Worm (Caenorhabditis elegans) whole organism, L4/young adult: ENCODE measurements around the gene C26D10.7.

Source experiments
- W03F9.2 ChIP-seq: fragments of 150-350 bp; optimal IDR thresholded peaks from 2 replicates; lab custom pipeline; 2014; ENCODE audit warnings: missing biosample characterization, missing genetic modification characterization
- dao-5 ChIP-seq: sonication (generic microtip); optimal IDR thresholded peaks from 2 replicates; lab custom pipeline; 2016; ENCODE audit warnings: missing genotype, missing genetic modification characterization, moderate library complexity, missing compliant biosample characterization
- him-1 ChIP-seq: sonication (generic microtip); optimal IDR thresholded peaks from 2 replicates; lab custom pipeline; 2016; ENCODE audit warnings: missing genotype, missing genetic modification reagents, missing genetic modification characterization, missing compliant biosample characterization

C26D10.7 gene

DNA sequence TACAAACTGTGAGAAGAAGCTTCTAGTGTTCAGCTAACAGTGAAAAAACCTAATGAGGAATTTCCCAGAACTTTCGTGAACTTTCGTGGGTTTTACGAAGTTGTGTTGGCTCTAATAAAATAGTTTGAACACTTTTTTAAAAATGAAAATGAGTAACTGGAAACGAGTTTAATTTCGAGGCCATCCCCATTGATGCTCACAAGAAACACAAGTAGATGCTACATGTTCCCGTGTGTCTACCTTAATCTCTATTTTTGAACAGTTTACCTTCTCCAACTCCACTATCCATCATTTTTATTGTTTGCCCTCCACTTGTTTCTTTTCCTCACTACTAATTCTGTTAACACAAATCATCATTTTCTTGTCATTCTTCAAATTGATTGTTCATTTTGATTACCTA is at the start of gene C26D10.7:
TSS of gene C26D10.7 (plus strand) at position 301 of the 400 bp plus-strand sequence.
- TF ChIP-seq him-1 (tag; lab: Kevin White, UChicago) (no peak), W03F9.2 (tag; lab: Kevin White, UChicago) (no peak), dao-5 (no peak)

DNA sequence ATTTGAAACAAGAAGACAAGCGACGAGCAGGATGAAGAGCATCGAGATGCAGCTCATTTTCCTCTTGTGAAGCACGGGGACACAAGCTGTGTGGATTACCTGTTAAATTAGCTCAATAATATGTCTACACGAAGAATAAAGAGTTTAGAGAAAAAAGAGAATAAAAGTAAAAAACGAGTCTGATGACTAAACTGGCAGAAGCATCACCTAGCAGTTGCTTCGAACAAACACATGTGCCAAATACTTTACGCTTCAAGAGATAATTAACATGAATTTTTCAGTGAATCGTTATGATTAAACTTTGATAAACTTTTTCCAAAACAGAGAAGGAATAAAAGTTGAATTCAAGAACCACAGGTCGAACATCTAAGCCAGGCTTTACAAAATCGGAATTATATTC is 38.4 kb upstream of the C26D10.7 start, which contains the start of gene nlp-55:
TSS of gene nlp-55 (minus strand) at position 101 of the 400 bp plus-strand sequence.
- TF ChIP-seq dao-5 (no peak), him-1 (tag; lab: Kevin White, UChicago) (no peak), W03F9.2 (tag; lab: Kevin White, UChicago) (no peak)

DNA sequence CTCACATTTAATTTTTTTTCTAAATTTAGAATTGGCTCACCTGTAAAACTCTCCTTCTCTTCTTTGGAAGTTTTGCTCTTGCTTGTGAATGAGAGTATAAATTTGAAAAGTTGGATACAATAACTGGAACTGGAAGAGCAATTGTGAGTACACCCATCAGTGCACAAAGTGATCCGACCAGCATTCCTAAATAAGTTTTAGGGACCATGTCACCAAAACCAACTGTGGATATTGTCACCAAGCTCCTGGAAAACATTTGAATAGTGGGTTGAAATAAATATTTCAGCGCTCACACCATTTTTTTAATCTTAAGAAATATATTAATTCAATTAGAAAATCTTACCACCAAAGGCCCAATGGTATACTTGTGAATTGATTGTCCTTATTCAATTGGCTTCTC is 25.4 kb upstream of the C26D10.7 start:
- TF ChIP-seq W03F9.2 (tag; lab: Kevin White, UChicago) (no peak), him-1 (tag; lab: Kevin White, UChicago) (no peak), dao-5 (no peak)

DNA sequence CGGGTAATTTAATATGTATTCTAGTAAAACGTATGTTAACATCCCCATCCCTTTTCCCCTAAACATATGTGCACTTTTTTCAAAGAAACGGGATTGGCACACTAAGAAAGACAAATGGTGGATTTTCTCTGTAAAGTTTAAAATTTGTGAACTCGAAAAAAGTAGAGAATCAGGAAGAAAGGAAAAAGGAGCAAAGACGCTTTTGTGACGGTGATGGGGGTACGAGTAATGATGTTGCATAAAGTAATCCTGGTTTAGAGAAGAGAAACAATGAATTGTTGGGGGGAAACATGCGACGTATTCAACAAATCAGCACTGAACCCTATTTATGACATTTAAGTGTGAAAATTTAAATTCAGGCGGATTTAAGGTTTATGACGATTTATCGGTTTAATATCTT is 22.3 kb upstream of the C26D10.7 start:
- TF ChIP-seq dao-5 (no peak), him-1 (tag; lab: Kevin White, UChicago) (no peak), W03F9.2 (tag; lab: Kevin White, UChicago) (no peak)

DNA sequence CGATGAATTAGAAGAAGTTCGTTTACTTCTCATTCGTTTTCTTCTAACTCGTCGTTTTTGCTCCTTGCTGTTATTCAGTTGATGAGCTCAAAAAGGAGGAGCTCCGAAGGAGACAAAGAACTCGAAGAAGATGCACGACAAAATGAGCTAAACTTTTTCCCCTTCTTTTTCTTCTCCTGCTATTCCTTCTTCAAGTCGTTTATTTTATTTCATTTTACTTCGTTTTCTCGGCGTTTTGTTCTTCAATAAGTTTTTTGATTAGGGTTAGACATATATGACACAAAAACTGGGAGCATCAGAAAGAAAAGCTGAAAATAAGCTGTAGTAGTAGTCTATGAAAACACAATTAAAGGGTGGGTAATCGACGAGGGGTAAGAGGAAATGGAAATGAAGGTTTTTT is 21.7 kb upstream of the C26D10.7 start:
- TF ChIP-seq dao-5 (no peak), him-1 (tag; lab: Kevin White, UChicago) (no peak), W03F9.2 (tag; lab: Kevin White, UChicago) (no peak)

DNA sequence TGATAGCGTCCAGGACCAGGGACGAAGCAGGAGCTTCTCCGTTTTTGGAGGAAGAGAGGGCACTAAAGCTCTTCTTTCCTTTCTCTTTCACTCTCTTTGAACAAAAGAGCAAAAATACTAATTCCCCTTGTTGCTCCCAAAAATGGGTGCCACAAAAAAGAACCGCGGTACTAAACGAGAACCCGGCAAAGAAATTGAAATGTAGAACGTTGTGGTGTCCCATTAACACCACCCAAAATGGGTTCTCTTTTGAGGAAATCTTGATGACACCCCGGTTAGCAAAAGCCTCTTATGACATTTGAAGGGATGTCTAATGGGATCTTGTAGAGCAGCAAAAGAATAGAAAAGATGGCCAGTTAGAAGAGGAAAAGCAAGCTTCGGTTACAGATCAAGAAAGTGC is 19.0 kb upstream of the C26D10.7 start:
- TF ChIP-seq him-1 (tag; lab: Kevin White, UChicago) (no peak), dao-5 (no peak), W03F9.2 (tag; lab: Kevin White, UChicago) (no peak)

DNA sequence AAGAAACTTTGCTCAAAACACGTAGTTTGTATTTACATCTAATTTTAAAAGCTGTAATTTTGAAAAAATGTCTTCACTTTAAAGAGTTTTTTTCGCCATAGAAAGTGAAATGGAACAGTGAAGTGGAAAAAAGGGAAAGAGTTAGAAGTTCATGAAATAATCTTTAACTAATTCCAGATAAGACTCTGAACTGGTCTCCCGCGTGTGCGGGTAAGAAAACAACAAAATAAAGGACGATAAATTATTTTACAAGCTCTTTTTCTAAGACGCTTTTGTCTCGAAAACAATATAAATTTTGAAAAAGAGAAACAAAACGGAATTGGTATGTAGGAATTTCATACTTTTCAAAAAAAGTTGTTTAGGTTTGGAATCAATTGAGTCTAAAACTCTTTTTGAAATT is 17.0 kb upstream of the C26D10.7 start:
- TF ChIP-seq him-1 (tag; lab: Kevin White, UChicago): no peak
- TF ChIP-seq W03F9.2 (tag; lab: Kevin White, UChicago): no peak
- no peak for TF ChIP-seq dao-5

DNA sequence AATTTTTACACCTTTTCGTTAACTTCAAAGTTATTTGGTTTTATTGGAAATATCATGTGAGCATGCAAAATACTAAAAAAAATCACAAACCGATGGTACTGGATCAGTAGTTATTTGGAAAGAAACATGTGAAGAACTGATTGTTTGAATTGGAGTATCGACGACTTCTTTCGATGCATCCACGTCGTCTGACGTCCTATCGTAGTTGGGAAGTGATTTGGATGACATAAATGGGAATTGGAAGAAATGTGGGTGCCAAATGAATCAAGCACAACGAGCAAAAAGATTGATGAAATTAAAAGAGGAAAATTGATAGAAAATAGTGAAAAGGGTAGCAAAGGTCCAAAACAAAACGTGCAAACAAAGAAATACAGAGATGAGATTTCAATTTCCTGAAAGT is 12.5 kb upstream of the C26D10.7 start, which contains the start of gene shw-1:
TSS of gene shw-1 (minus strand) at position 228 of the 400 bp plus-strand sequence.
- TF ChIP-seq him-1 (tag; lab: Kevin White, UChicago) (no peak), dao-5 (no peak), W03F9.2 (tag; lab: Kevin White, UChicago) (no peak)

DNA sequence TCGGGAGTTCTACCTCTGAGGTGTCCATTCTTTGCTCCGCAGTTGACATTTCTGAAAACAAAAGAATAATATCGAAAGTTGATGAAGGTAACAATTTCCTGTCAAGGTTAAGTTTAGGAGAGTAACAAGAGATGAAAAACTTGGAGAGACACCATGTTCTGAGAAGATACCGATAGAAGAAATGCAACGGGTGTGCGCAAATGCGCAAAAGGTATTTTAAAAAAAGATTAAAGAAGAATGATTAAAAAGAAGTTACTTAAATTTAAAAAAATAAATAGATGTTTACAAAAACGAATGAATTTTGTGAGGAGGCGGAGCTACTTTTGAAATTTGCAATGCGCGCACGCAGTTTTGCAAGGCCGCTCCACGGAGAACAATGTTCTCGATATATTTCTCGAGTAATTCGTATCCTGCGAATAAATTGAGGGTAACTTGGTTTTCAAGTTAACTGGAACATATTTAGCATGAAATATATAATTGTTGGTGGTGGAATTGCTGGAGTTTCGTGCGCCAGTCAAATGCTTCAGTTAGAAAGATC is 8.7 kb upstream of the C26D10.7 start, which contains the start of the genes ran-3 and C26D10.3:
TSS of gene ran-3 (minus strand) at position 51 of the 538 bp plus-strand sequence.
TSS of gene C26D10.3 (plus strand) at position 385 of the 538 bp plus-strand sequence.
- TF ChIP-seq W03F9.2 (tag; lab: Kevin White, UChicago): peak; percentile 40
- TF ChIP-seq dao-5: no peak

DNA sequence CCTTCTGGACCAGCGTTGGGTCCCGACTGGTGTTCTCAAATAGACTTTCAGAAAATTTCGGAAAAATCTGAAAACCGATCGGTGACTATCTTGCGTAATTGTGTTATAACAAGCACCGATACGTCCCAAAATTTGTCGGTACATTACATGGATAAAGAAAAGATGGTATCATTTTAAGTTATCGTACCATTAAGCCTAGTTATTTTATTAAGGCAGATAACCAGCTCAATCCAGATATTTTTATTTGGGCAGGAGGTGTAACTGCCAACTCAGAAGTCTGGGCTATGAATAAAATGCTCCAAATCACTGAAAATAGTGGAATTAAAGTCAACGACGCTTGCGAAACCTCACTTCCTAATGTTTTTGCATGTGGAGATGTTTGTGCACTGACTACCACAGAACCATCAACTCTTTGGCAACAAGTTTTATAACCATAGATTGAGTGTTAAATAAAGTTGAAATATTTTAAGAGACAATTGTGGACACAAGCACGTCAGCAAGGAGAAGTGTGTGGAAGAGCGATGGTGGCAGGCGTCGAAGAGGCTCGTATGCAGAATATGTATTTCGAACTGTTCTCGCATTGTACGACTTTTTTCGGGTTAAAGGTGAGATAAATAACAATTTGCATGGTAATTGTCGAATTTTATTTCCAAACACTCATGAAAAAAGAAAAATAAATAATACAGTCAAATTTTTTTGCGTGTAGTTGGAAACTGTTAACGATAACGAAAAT is 7.3 kb upstream of the C26D10.7 start:
- TF ChIP-seq him-1 (tag; lab: Kevin White, UChicago) (no peak), dao-5 (no peak), W03F9.2 (tag; lab: Kevin White, UChicago) (no peak)

DNA sequence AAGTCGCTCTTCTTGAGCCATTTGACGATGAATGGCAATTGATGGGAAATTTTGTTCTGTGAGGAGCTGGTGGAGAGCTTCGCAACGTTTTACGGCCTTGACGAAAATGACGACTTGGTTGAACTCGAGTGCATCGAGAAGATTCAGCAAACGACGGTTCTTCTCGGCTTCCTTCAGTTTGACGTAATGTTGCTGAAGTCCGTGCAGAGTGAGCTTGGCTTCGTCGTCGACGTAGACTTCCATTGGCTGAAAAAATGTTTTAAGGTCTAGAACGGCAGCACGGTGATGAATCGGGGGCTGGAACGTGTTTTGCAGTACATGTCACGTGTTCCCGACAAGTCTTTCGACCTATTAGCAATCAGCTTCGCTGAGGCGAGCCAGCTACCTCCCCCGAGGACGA is 6.3 kb upstream of the C26D10.7 start:
- no peak for TF ChIP-seq W03F9.2 (tag; lab: Kevin White, UChicago)
- TF ChIP-seq dao-5: no peak
- TF ChIP-seq him-1 (tag; lab: Kevin White, UChicago): no peak

DNA sequence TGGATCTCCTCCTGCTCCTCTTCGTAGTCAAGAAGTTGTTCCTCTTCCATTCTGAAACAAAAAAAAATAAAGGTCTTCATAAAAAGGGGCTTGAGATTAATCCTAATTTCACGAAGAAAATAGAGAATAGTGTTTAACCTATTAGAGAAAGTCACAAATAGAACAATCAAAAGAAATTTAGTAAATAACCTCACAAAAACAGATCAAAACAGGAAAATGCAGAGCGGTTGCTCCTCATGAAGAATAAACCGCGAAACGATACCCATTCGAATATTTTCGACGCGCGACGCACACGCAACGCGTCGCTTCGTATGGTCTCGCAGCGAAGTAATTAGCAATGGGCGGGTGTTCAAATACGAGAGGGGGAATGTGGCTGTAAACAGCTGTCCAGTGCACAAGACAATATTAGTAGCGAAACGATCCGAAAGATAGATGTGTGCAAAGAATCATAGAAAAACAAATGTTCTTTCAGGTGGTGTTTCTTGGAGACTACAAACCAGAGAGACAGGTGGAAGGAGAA is 4.9 kb upstream of the C26D10.7 start, which contains the start of gene hel-1:
TSS of gene hel-1 (minus strand) at position 51 of the 520 bp plus-strand sequence.
- TF ChIP-seq dao-5 (no peak), W03F9.2 (tag; lab: Kevin White, UChicago) (peak; percentile 28), him-1 (tag; lab: Kevin White, UChicago) (no peak)

DNA sequence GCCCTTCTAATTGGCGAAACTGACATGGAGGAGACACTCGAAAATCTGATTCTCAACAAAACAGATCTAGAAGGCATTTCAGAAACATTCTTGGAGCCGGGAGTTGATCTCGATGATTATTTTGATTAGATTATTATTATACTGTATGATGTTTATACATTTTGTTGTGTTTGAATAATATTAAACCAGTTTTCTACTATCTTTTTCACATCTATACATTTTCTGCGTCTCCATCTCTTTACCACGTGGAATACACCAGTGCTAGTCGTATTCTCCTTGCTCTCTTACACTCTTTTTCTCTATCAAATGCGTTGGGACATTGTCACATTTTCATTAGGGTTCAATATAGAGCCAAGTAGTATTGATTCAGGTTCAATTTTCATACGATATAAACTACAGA is 4.3 kb upstream of the C26D10.7 start, which contains the start of gene C26D10.4:
TSS of gene C26D10.4 (plus strand) at position 301 of the 400 bp plus-strand sequence.
- no peak for TF ChIP-seq W03F9.2 (tag; lab: Kevin White, UChicago)
- TF ChIP-seq dao-5: no peak
- no peak for TF ChIP-seq him-1 (tag; lab: Kevin White, UChicago)

DNA sequence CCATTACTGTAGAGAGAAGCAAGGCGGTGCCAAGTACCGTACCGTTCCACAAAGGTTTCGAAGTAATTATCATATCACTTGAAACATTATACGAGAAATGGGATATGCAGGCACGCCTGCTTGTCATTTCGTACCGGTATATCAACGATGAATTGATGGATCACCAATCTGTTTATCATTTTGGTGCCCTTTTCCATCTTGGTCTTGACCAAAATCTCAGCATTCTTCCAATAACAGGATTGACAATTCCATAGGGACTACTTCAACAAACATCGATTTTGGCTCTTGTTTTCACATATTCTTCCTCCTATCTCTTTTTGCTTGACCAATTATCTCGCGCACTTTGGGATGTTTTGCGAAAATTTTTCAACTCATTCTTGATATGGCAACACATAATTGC is 5.4 kb downstream of the C26D10.7 start:
- TF ChIP-seq dao-5: no peak
- no peak for TF ChIP-seq W03F9.2 (tag; lab: Kevin White, UChicago)
- TF ChIP-seq him-1 (tag; lab: Kevin White, UChicago): no peak
